Fruit fly (Drosophila melanogaster): ENCODE measurements around the gene Polr3D.

The Polr3D gene

DNA sequence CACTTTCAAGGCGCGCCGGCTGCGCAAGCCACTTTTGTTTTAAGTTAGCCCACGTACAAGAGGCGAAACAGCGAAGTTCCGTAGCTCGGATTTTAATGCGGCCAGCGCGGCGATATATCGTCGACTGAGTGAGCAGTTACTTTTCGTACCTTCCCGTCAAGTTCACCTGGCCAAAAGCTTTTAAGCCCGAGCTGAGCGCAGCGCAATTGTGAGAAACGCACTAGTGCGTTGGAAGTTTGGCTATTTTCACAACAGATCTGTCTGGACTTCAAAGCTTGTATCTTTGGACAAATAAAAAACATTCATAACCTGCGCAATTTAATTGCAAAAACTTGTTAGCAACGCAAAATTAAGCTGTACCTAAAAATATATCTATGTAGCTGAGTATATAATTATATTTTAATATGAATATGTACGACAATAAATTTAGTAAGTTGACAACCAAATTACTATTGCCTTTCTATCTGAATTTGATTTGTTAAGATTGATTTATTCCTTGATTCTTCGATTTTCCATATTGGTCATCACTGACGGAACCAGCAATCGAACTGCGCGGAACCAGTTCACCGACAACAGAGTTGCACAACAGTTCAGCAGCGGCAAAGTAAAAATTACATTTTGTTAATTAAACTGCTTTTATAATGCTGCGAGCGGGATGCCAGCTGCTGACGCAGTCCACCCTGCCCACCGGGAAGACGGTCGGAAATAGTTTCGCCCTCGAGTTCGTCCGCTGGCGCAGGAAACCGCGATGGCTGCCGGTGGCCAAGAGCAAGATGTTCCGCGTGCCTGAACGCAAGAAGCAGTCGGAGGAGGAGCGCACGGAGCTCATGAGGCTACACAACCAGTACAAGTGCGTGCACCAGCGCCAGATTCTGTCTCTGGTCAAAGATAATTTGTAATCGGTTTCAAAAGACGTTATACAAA, 3.1 kb downstream of the Polr3D start, which contains the start of the genes CG13698 and mRpS26:
CG13698 (minus strand) TSS at position 129 of the 924 bp plus-strand sequence.
mRpS26 (plus strand) TSS at position 559 of the 924 bp plus-strand sequence.
- no peak for TF ChIP-seq CG17801 (GFP tag; optimal IDR thresholded peaks at IDR 0.05; ENCODE audit: partially characterized antibody)

- TF ChIP-seq CG17801 (GFP tag; optimal IDR thresholded peaks at IDR 0.05; ENCODE audit: partially characterized antibody) = no peak
Observed at dm6 chr3L:18105343-18106020, 3.9 kb downstream of the Polr3D start.

DNA sequence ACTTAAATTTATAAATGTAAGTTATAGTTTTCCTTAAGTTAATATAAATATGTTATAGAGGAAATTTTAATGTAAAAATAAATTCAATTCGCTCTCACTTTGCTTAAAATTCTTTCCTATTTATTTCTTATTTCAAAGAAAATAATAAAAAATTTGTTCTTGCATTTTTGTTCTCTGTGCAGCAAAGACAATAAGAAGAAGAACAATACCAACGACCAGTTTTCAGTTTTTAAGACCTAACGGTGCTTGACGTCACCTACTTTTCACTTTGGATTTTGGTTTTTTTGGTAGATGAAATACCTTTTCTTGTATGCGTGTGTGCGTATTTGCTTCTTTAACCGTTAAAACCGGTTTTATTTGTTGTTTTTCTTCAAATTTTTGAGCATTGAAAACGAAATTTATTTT, 7.2 kb downstream of the Polr3D start:
- TF ChIP-seq CG17801 (GFP tag; optimal IDR thresholded peaks at IDR 0.05; ENCODE audit: partially characterized antibody) = no peak

DNA sequence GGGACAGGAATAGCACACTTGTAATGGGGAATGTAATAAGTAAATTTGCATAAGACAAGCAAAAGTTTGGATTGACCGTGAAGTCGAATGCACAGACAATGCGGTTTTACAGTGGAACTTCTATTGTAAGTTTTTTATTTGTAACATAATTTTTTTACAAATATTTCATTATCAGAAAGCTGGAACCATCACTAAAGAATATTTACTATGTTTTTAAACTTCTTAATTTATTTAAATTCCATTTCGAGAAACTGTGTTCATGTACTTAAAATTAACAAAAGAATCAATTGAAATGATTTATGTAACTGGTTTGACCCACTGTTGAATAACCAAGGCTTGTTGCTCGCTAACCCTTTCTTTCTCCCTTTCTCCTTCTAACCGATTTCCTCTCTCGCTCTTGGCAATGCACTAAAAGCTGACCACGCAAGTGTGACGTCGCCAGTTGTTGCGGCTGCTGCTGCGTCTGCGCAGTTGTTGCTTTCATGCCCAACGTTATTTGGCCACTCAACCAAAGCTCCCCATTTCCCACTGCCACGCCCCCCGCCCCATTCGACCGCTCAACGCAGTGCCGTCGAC, 7.9 kb downstream of the Polr3D start:
- TF ChIP-seq CG17801 (GFP tag; optimal IDR thresholded peaks at IDR 0.05; ENCODE audit: partially characterized antibody) = peak; percentile 48

dm6 chr3L:18099715-18100114, 9.7 kb downstream of the Polr3D start:
- no peak for TF ChIP-seq CG17801 (GFP tag; optimal IDR thresholded peaks at IDR 0.05; ENCODE audit: partially characterized antibody)

- no peak for TF ChIP-seq CG17801 (GFP tag; optimal IDR thresholded peaks at IDR 0.05; ENCODE audit: partially characterized antibody)
Observed at dm6 chr3L:18096726-18097125, 12.6 kb downstream of the Polr3D start.

DNA sequence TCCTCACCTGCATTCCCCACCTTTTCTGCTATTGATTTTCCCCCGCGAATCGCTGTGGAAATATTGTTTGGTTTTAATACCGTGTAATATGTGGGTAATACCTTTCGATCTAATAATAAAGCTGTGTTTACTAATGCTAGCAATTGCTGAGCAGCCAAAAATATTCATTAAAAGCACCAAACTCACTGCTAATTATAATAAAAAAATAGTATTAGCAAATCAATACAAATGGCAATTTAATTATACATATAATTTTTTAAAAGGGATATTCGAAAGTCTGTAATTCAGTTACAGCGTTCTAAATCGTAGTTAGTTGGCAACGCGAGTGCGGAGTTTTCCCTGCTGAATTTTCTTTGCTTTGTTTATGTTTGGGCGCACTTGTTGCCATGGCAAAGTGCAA, 15.5 kb downstream of the Polr3D start:
- no peak for TF ChIP-seq CG17801 (GFP tag; optimal IDR thresholded peaks at IDR 0.05; ENCODE audit: partially characterized antibody)

dm6 chr3L:18088027-18088426, 21.3 kb downstream of the Polr3D start:
- no peak for TF ChIP-seq CG17801 (GFP tag; optimal IDR thresholded peaks at IDR 0.05; ENCODE audit: partially characterized antibody)

- TF ChIP-seq CG17801 (GFP tag; optimal IDR thresholded peaks at IDR 0.05; ENCODE audit: partially characterized antibody) = no peak
Observed at dm6 chr3L:18086754-18087685, 22.4 kb downstream of the Polr3D start, which contains the start of gene CG34253. TSS of gene CG34253 (minus strand) at chr3L:18087320.

dm6 chr3L:18083994-18084393, 25.4 kb downstream of the Polr3D start:
- TF ChIP-seq CG17801 (GFP tag; optimal IDR thresholded peaks at IDR 0.05; ENCODE audit: partially characterized antibody) = no peak

- TF ChIP-seq CG17801 (GFP tag; optimal IDR thresholded peaks at IDR 0.05; ENCODE audit: partially characterized antibody) = no peak
Observed at dm6 chr3L:18083402-18083801, 26.0 kb downstream of the Polr3D start.

DNA sequence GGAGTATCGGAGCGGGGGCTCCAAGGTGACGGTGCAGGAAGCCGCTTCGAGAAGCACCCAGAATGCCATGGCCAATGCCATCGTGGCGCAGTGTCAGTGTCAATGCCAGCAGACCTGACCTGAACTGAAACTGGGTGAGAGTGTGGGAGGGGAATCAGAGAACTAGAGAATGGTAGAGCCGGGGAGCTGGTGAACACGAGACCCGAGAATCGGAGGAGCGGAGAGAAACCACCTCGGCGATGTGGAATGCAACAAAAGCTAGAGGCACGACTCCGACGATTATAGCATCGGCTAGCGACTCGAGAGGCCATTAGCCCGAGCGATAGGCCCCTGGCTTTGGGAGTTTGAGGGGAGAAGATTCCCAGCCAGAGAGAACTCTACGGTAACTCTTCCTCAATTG, 27.4 kb downstream of the Polr3D start:
- TF ChIP-seq CG17801 (GFP tag; optimal IDR thresholded peaks at IDR 0.05; ENCODE audit: partially characterized antibody) = no peak

- no peak for TF ChIP-seq CG17801 (GFP tag; optimal IDR thresholded peaks at IDR 0.05; ENCODE audit: partially characterized antibody)
Observed at dm6 chr3L:18081494-18081893, 27.9 kb downstream of the Polr3D start.
